Fruit fly (Drosophila melanogaster) whole organism, embryonic: ENCODE measurements around the gene CG15422.

Experiments used
- Atf-2 ChIP-seq: fragments of 200-800 bp; sonication (Bioruptor generic); optimal IDR thresholded peaks from 2 replicates; lab custom pipeline; 2016; ENCODE audit warnings: missing biosample characterization, missing genetic modification characterization
- B-H2 ChIP-seq: fragments of 200-800 bp; sonication (Bioruptor generic); optimal IDR thresholded peaks from 2 replicates; lab custom pipeline; 2018; ENCODE audit warnings: missing biosample characterization, mild to moderate bottlenecking, missing genetic modification characterization
- CG10267 ChIP-seq: fragments of 200-800 bp; sonication (Bioruptor generic); optimal IDR thresholded peaks from 2 replicates; lab custom pipeline; 2018; ENCODE audit warnings: missing biosample characterization, mild to moderate bottlenecking, missing genetic modification characterization, moderate library complexity
- CG10431 ChIP-seq: fragments of 200-800 bp; sonication (Bioruptor generic); optimal IDR thresholded peaks from 3 replicates; lab custom pipeline; 2018; ENCODE audit warnings: missing biosample characterization, mild to moderate bottlenecking, missing genetic modification characterization
- CG11560 ChIP-seq: fragments of 200-800 bp; sonication (Bioruptor generic); IDR thresholded peaks from 3 replicates; pipeline ENCODE4 v1.3.6; 2022; ENCODE audit warnings: missing biosample characterization, missing genetic modification characterization
- CG12104 ChIP-seq: fragments of 200-800 bp; sonication (Bioruptor generic); optimal IDR thresholded peaks from 3 replicates; lab custom pipeline; 2016; ENCODE audit warnings: missing biosample characterization, missing genetic modification characterization
- CG12236 ChIP-seq: fragments of 200-800 bp; sonication (Bioruptor generic); optimal IDR thresholded peaks from 2 replicates; lab custom pipeline; 2016; ENCODE audit warnings: missing biosample characterization, missing genetic modification characterization
- CG12299 ChIP-seq: fragments of 200-800 bp; sonication (Bioruptor generic); optimal IDR thresholded peaks from 2 replicates; lab custom pipeline; 2018; ENCODE audit warnings: missing biosample characterization, mild to moderate bottlenecking, missing genetic modification characterization
- CG14860 ChIP-seq: fragments of 200-800 bp; sonication (Bioruptor generic); IDR thresholded peaks from 3 replicates; pipeline ENCODE4 v1.3.6; 2022; ENCODE audit warnings: missing biosample characterization, missing genetic modification characterization; ENCODE audit not compliant: partially characterized antibody
- CG1647 ChIP-seq: fragments of 200-800 bp; sonication (Bioruptor generic); optimal IDR thresholded peaks from 3 replicates; lab custom pipeline; 2016; ENCODE audit warnings: missing biosample characterization, missing genetic modification characterization
- CG1832 ChIP-seq: fragments of 200-800 bp; sonication (Bioruptor generic); optimal IDR thresholded peaks from 2 replicates; lab custom pipeline; 2017; ENCODE audit warnings: missing biosample characterization, mild to moderate bottlenecking, missing genetic modification characterization, inconsistent platforms
- CG2120 ChIP-seq: fragments of 200-800 bp; sonication (Bioruptor generic); optimal IDR thresholded peaks from 3 replicates; lab custom pipeline; 2016; ENCODE audit warnings: missing biosample characterization, missing genetic modification characterization
- CG2199 ChIP-seq: fragments of 200-800 bp; sonication (Bioruptor generic); IDR thresholded peaks from 3 replicates; pipeline ENCODE4 v1.3.6; 2022; ENCODE audit warnings: missing biosample characterization, missing genetic modification characterization
- CG2875 ChIP-seq: fragments of 200-800 bp; sonication (Bioruptor generic); optimal IDR thresholded peaks from 2 replicates; lab custom pipeline; 2017; ENCODE audit warnings: missing biosample characterization, mild to moderate bottlenecking, missing genetic modification characterization, missing genetic modification reagents
- CG31388 ChIP-seq: fragments of 200-800 bp; sonication (Bioruptor generic); optimal IDR thresholded peaks from 2 replicates; lab custom pipeline; 2016; ENCODE audit warnings: missing biosample characterization, missing genetic modification characterization
- CG34422 ChIP-seq: fragments of 200-800 bp; sonication (Bioruptor generic); IDR thresholded peaks from 3 replicates; pipeline ENCODE4 v1.3.6; 2022; ENCODE audit warnings: missing biosample characterization, missing genetic modification characterization
- CG3838 ChIP-seq: fragments of 200-800 bp; sonication (Bioruptor generic); optimal IDR thresholded peaks from 3 replicates; lab custom pipeline; 2016; ENCODE audit warnings: missing biosample characterization, missing genetic modification characterization
- CG3995 ChIP-seq: fragments of 200-800 bp; sonication (Bioruptor generic); optimal IDR thresholded peaks from 3 replicates; lab custom pipeline; 2016; ENCODE audit warnings: missing biosample characterization, missing genetic modification characterization
- CG4424 ChIP-seq: fragments of 200-800 bp; sonication (Bioruptor generic); optimal IDR thresholded peaks from 3 replicates; lab custom pipeline; 2016; ENCODE audit warnings: missing biosample characterization, missing genetic modification characterization
- CG7357 ChIP-seq: fragments of 200-800 bp; sonication (Bioruptor generic); IDR thresholded peaks from 3 replicates; pipeline ENCODE4 v1.3.6; 2022; ENCODE audit warnings: missing biosample characterization, missing genetic modification characterization
- CG7745 ChIP-seq: fragments of 200-800 bp; sonication (Bioruptor generic); optimal IDR thresholded peaks from 2 replicates; lab custom pipeline; 2018; ENCODE audit warnings: missing biosample characterization, mild to moderate bottlenecking, missing genetic modification characterization, moderate library complexity
- CG9727 ChIP-seq: fragments of 200-800 bp; sonication (Bioruptor generic); optimal IDR thresholded peaks from 3 replicates; lab custom pipeline; 2017; ENCODE audit warnings: missing biosample characterization, mild to moderate bottlenecking, missing genetic modification characterization
- CHES-1-like ChIP-seq: fragments of 200-800 bp; sonication (Bioruptor generic); optimal IDR thresholded peaks from 2 replicates; lab custom pipeline; 2016; ENCODE audit warnings: missing biosample characterization, missing genetic modification characterization
- CrebB ChIP-seq: fragments of 200-800 bp; sonication (Bioruptor generic); optimal IDR thresholded peaks from 3 replicates; lab custom pipeline; 2018; ENCODE audit warnings: missing biosample characterization, mild to moderate bottlenecking, missing genetic modification characterization
- HLH3B ChIP-seq: fragments of 200-800 bp; sonication (Bioruptor generic); IDR thresholded peaks from 2 replicates; pipeline ENCODE4 v1.3.6; 2022; ENCODE audit warnings: missing biosample characterization, missing genetic modification characterization
- Hr3 ChIP-seq: fragments of 200-800 bp; sonication (Bioruptor generic); optimal IDR thresholded peaks from 3 replicates; lab custom pipeline; 2016; ENCODE audit warnings: missing biosample characterization, missing genetic modification characterization
- Lpt ChIP-seq: fragments of >200 bp; optimal IDR thresholded peaks from 2 replicates; lab custom pipeline; 2018; ENCODE audit warnings: missing biosample characterization, missing genetic modification characterization
- Myb ChIP-seq: fragments of 200-800 bp; sonication (Bioruptor generic); optimal IDR thresholded peaks from 2 replicates; lab custom pipeline; 2016; ENCODE audit warnings: missing biosample characterization, missing genetic modification characterization
- Nf-YC ChIP-seq: fragments of 200-800 bp; optimal IDR thresholded peaks from 3 replicates; lab custom pipeline; 2019; ENCODE audit warnings: missing biosample characterization, mild to moderate bottlenecking, missing genetic modification characterization, moderate library complexity
- NfI ChIP-seq: fragments of 200-800 bp; sonication (Bioruptor generic); optimal IDR thresholded peaks from 3 replicates; lab custom pipeline; 2018; ENCODE audit warnings: missing biosample characterization, mild to moderate bottlenecking, missing genetic modification characterization, moderate library complexity
- Rx ChIP-seq: fragments of 200-800 bp; sonication (Bioruptor generic); IDR thresholded peaks from 2 replicates; pipeline ENCODE4 v1.3.6; 2022; ENCODE audit warnings: missing biosample characterization, missing genetic modification characterization
- cwo ChIP-seq: fragments of 200-800 bp; sonication (Bioruptor generic); optimal IDR thresholded peaks from 3 replicates; lab custom pipeline; 2017; ENCODE audit warnings: missing biosample characterization, missing genetic modification characterization, mild to moderate bottlenecking, moderate library complexity, missing genetic modification reagents
- emc ChIP-seq: fragments of 200-800 bp; sonication (Bioruptor generic); optimal IDR thresholded peaks from 2 replicates; lab custom pipeline; 2016; ENCODE audit warnings: missing biosample characterization, missing genetic modification characterization
- ewg ChIP-seq: fragments of 200-800 bp; sonication (Bioruptor generic); optimal IDR thresholded peaks from 3 replicates; lab custom pipeline; 2017; ENCODE audit warnings: mild to moderate bottlenecking, missing biosample characterization, missing genetic modification reagents, missing genetic modification characterization
- fd96Cb ChIP-seq: fragments of 200-800 bp; sonication (Bioruptor generic); optimal IDR thresholded peaks from 2 replicates; lab custom pipeline; 2018; ENCODE audit warnings: missing biosample characterization, mild to moderate bottlenecking, missing genetic modification characterization, moderate library complexity
- gsb ChIP-seq: fragments of 200-800 bp; sonication (Bioruptor generic); IDR thresholded peaks from 2 replicates; pipeline ENCODE4 v1.3.6; 2022; ENCODE audit warnings: missing biosample characterization, missing genetic modification characterization
- h ChIP-seq: fragments of >200 bp; optimal IDR thresholded peaks from 2 replicates; lab custom pipeline; 2017
- insv ChIP-seq, 2 experiments: fragments of 200-800 bp; sonication (Bioruptor generic); optimal IDR thresholded peaks; 3 replicates each; lab custom pipeline; 2016 to 2018; ENCODE audit warnings: missing biosample characterization in 2 of 2, missing genetic modification characterization in 2 of 2
- lbe ChIP-seq: fragments of 200-800 bp; sonication (Bioruptor generic); optimal IDR thresholded peaks from 2 replicates; lab custom pipeline; 2016; ENCODE audit warnings: missing biosample characterization, mild to moderate bottlenecking, missing genetic modification characterization
- mirr ChIP-seq: fragments of 200-800 bp; sonication (Bioruptor generic); optimal IDR thresholded peaks from 3 replicates; lab custom pipeline; 2018; ENCODE audit warnings: missing biosample characterization, mild to moderate bottlenecking, missing genetic modification characterization
- nerfin-1 ChIP-seq: fragments of 200-800 bp; sonication (Bioruptor generic); optimal IDR thresholded peaks from 3 replicates; lab custom pipeline; 2019; ENCODE audit warnings: missing biosample characterization, mild to moderate bottlenecking, missing genetic modification characterization, moderate library complexity
- pita ChIP-seq: fragments of 200-800 bp; sonication (Bioruptor generic); optimal IDR thresholded peaks from 2 replicates; lab custom pipeline; 2017; ENCODE audit warnings: missing biosample characterization, mild to moderate bottlenecking, missing genetic modification characterization
- psq ChIP-seq: fragments of 200-800 bp; sonication (Bioruptor generic); optimal IDR thresholded peaks from 2 replicates; lab custom pipeline; 2017; ENCODE audit warnings: missing biosample characterization, missing genetic modification characterization
- repo ChIP-seq: fragments of 200-800 bp; sonication (Bioruptor generic); optimal IDR thresholded peaks from 2 replicates; lab custom pipeline; 2016; ENCODE audit warnings: missing biosample characterization, missing genetic modification characterization
- sr ChIP-seq: fragments of 200-800 bp; sonication (Bioruptor generic); IDR thresholded peaks from 3 replicates; pipeline ENCODE4 v1.3.6; 2022; ENCODE audit warnings: missing biosample characterization, missing genetic modification characterization
- ssp ChIP-seq: fragments of 200-800 bp; sonication (Bioruptor generic); IDR thresholded peaks from 2 replicates; pipeline ENCODE4 v1.3.6; 2022; ENCODE audit warnings: missing biosample characterization, missing genetic modification characterization
- stc ChIP-seq: fragments of 200-800 bp; sonication (Bioruptor generic); IDR thresholded peaks from 2 replicates; pipeline ENCODE4 v1.3.6; 2022; ENCODE audit warnings: missing biosample characterization, missing genetic modification characterization
- sug ChIP-seq: fragments of 200-800 bp; optimal IDR thresholded peaks from 2 replicates; lab custom pipeline; 2019; ENCODE audit warnings: missing biosample characterization, mild to moderate bottlenecking, missing genetic modification characterization, moderate library complexity
- tin ChIP-seq: fragments of 200-800 bp; sonication (Bioruptor generic); optimal IDR thresholded peaks from 3 replicates; lab custom pipeline; 2016; ENCODE audit warnings: missing biosample characterization, missing genetic modification characterization
- tio ChIP-seq: fragments of 200-800 bp; sonication (Bioruptor generic); optimal IDR thresholded peaks from 2 replicates; lab custom pipeline; 2017; ENCODE audit warnings: missing biosample characterization, missing genetic modification characterization, inconsistent platforms
- trem ChIP-seq: fragments of 200-800 bp; optimal IDR thresholded peaks from 3 replicates; lab custom pipeline; 2019; ENCODE audit warnings: missing biosample characterization, mild to moderate bottlenecking, missing genetic modification characterization, moderate library complexity

The CG15422 gene

DNA sequence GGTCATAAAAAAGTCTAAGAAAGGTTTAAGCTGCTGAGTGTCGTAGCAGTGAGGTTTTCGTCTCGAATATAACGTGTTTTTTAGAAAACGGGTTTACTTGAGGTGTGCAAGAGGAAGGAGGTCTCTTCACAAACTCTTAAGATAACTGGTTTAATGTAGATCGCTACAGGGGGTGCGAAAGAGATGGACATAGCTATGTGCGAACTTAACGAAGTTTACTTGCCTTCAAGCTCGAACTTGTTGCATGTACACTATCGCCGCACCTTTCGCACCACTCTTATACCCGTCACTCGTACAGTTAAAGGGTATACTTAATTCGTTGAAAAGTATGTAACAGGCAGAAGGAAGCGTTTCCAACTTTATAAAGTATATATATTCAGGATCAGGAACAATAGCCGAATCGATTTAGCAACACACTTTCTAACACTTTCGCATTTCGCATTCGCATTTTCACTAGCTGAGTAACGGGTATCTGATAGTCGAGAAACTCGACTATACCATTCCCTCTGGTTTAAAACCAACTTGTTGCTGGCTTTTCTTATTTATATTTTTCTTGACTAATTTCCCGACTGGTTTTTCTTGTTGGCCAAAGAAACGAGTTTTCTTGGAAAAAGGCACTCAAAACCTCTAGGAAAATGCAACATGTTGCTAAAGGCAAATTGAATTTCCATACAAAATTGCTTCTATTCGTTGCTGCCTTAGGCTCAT, 25.6 kb downstream of the CG15422 start (continued):
- TF ChIP-seq CG34422 (GFP tag; lab: Robert Waterston, UW) (peak; percentile 84), h (lab: Kevin White, UChicago) (no peak), Nf-YC (tag; lab: Kevin White, UChicago) (peak; percentile 8), CG1832 (peak; percentile 49), ssp (GFP tag; lab: Robert Waterston, UW) (peak; percentile 77), tio (GFP tag; lab: Kevin White, UChicago) (peak; percentile 77), lbe (GFP tag; lab: Kevin White, UChicago) (no peak), CG11560 (no peak; the same call in 2 of the 3 replicates), tin (peak; percentile 84), Rx (GFP tag; lab: Robert Waterston, UW) (peak; percentile 78), Myb (GFP tag; lab: Kevin White, UChicago) (peak; percentile 51), Atf-2 (GFP tag; lab: Kevin White, UChicago) (peak; percentile 71), B-H2 (GFP tag; lab: Kevin White, UChicago) (no peak), pita (GFP tag; lab: Kevin White, UChicago) (no peak), CG12299 (tag; lab: Kevin White, UChicago) (peak; percentile 26), CG12104 (GFP tag; lab: Kevin White, UChicago) (peak; percentile 74), NfI (GFP tag; lab: Kevin White, UChicago) (peak; percentile 74), repo (GFP tag; lab: Kevin White, UChicago) (peak; percentile 80), CG2875 (GFP tag; lab: Kevin White, UChicago) (peak; percentile 74), CG4424 (GFP tag; lab: Kevin White, UChicago) (peak; percentile 84), insv (GFP tag; optimal IDR thresholded peaks at IDR 0.05; lab: Kevin White, UChicago) (no peak), CG3838 (GFP tag; lab: Kevin White, UChicago) (peak; percentile 42), sug (tag; lab: Kevin White, UChicago) (peak; percentile 36), CG3995 (GFP tag; lab: Kevin White, UChicago) (no peak), CG12236 (GFP tag; lab: Kevin White, UChicago) (peak; percentile 69), CG2120 (peak; percentile 75), cwo (peak; percentile 53), sr (GFP tag; lab: Robert Waterston, UW) (peak; percentile 33; the same call in 1 of the 3 replicates), mirr (no peak), CG14860 (GFP tag; lab: Robert Waterston, UW) (peak; percentile 98), stc (GFP tag; lab: Robert Waterston, UW) (peak; percentile 88), CG1647 (GFP tag; lab: Kevin White, UChicago) (peak; percentile 77), nerfin-1 (tag; lab: Kevin White, UChicago) (peak; percentile 84), CG7745 (tag; lab: Kevin White, UChicago) (peak; percentile 31), fd96Cb (tag; lab: Kevin White, UChicago) (peak; percentile 86), trem (tag; lab: Kevin White, UChicago) (peak; percentile 74), Lpt (GFP tag; lab: Kevin White, UChicago) (no peak), CG31388 (GFP tag; lab: Kevin White, UChicago) (no peak), CG10431 (GFP tag; lab: Kevin White, UChicago) (peak; percentile 66), psq (peak; percentile 48), CHES-1-like (GFP tag; lab: Kevin White, UChicago) (peak; percentile 65), Hr3 (peak; percentile 76), ewg (GFP tag; lab: Kevin White, UChicago) (peak; percentile 80), CG9727 (GFP tag; lab: Kevin White, UChicago) (peak; percentile 81), gsb (GFP tag; lab: Robert Waterston, UW) (peak; percentile 58), CG2199 (GFP tag; lab: Robert Waterston, UW) (peak; percentile 91), CG7357 (peak; percentile 79), CG10267 (tag; lab: Kevin White, UChicago) (peak; percentile 73), CrebB (tag; lab: Kevin White, UChicago) (peak; percentile 82), HLH3B (peak; percentile 85), emc (peak; percentile 15)
